Fruit fly (Drosophila melanogaster) whole organism, embryonic: Measurements from ENCODE around the gene Slip1.
A peak's percentile ranks its signal among the peaks of the same experiment; 100 is the strongest.

Experiments used
- Abd-B ChIP-seq: fragments of 200-800 bp; sonication (Bioruptor generic); optimal IDR thresholded peaks from 2 replicates; lab custom pipeline; 2018; ENCODE audit warnings: missing biosample characterization, mild to moderate bottlenecking, missing genetic modification characterization, moderate library complexity
- Ada2b ChIP-seq: fragments of 200-800 bp; sonication (Bioruptor generic); IDR thresholded peaks from 2 replicates; pipeline ENCODE4 v1.3.6; 2022; ENCODE audit warnings: missing biosample characterization, missing genetic modification characterization
- Adf1 ChIP-seq: fragments of 200-800 bp; sonication (Bioruptor generic); IDR thresholded peaks from 2 replicates; pipeline ENCODE4 v1.3.6; 2022; ENCODE audit warnings: missing biosample characterization, missing genetic modification characterization
- Bgb ChIP-seq: fragments of 200-800 bp; sonication (Bioruptor generic); IDR thresholded peaks from 2 replicates; pipeline ENCODE4 v1.3.6; 2022; ENCODE audit warnings: missing biosample characterization, missing genetic modification characterization; ENCODE audit not compliant: partially characterized antibody
- C15 ChIP-seq: fragments of 200-800 bp; sonication (Bioruptor generic); IDR thresholded peaks from 3 replicates; pipeline ENCODE4 v1.3.6; 2022; ENCODE audit warnings: missing biosample characterization, missing genetic modification characterization
- CG11247 ChIP-seq: fragments of 200-800 bp; sonication (Bioruptor generic); IDR thresholded peaks from 2 replicates; pipeline ENCODE4 v1.3.6; 2022; ENCODE audit warnings: missing biosample characterization, missing genetic modification characterization
- CG11456 ChIP-seq: fragments of 200-800 bp; sonication (Bioruptor generic); IDR thresholded peaks from 3 replicates; pipeline ENCODE4 v1.3.6; 2022; ENCODE audit warnings: missing biosample characterization, missing genetic modification characterization
- CG11695 ChIP-seq: fragments of 200-800 bp; sonication (Bioruptor generic); IDR thresholded peaks from 3 replicates; pipeline ENCODE4 v1.3.6; 2022; ENCODE audit warnings: missing biosample characterization, missing genetic modification characterization
- CG12104 ChIP-seq: fragments of 200-800 bp; sonication (Bioruptor generic); optimal IDR thresholded peaks from 3 replicates; lab custom pipeline; 2016; ENCODE audit warnings: missing biosample characterization, missing genetic modification characterization
- CG12299 ChIP-seq: fragments of 200-800 bp; sonication (Bioruptor generic); optimal IDR thresholded peaks from 2 replicates; lab custom pipeline; 2018; ENCODE audit warnings: missing biosample characterization, mild to moderate bottlenecking, missing genetic modification characterization
- CG13424 ChIP-seq: fragments of 200-800 bp; sonication (Bioruptor generic); optimal IDR thresholded peaks from 2 replicates; lab custom pipeline; 2019; ENCODE audit warnings: missing biosample characterization, mild to moderate bottlenecking, missing genetic modification characterization, moderate library complexity
- CG13775 ChIP-seq: fragments of 200-800 bp; sonication (Bioruptor generic); optimal IDR thresholded peaks from 3 replicates; lab custom pipeline; 2017; ENCODE audit warnings: missing biosample characterization, mild to moderate bottlenecking, missing genetic modification characterization
- CG15073 ChIP-seq: fragments of 200-800 bp; sonication (Bioruptor generic); optimal IDR thresholded peaks from 2 replicates; lab custom pipeline; 2016; ENCODE audit warnings: missing biosample characterization, missing genetic modification characterization
- CG15479 ChIP-seq: fragments of 200-800 bp; sonication (Bioruptor generic); optimal IDR thresholded peaks from 3 replicates; lab custom pipeline; 2019; ENCODE audit warnings: missing biosample characterization, mild to moderate bottlenecking, missing genetic modification characterization, moderate library complexity
- CG1647 ChIP-seq: fragments of 200-800 bp; sonication (Bioruptor generic); optimal IDR thresholded peaks from 3 replicates; lab custom pipeline; 2016; ENCODE audit warnings: missing biosample characterization, missing genetic modification characterization
- CG2712 ChIP-seq: fragments of 200-800 bp; optimal IDR thresholded peaks from 3 replicates; lab custom pipeline; 2019; ENCODE audit warnings: missing biosample characterization, mild to moderate bottlenecking, missing genetic modification characterization, moderate library complexity
- CG30020 ChIP-seq: fragments of 200-800 bp; optimal IDR thresholded peaks from 2 replicates; lab custom pipeline; 2019; ENCODE audit warnings: missing biosample characterization, mild to moderate bottlenecking, missing genetic modification characterization, moderate library complexity
- CG31365 ChIP-seq: fragments of 200-800 bp; sonication (Bioruptor generic); optimal IDR thresholded peaks from 2 replicates; lab custom pipeline; 2018; ENCODE audit warnings: missing biosample characterization, mild to moderate bottlenecking, missing genetic modification characterization
- CG3163 ChIP-seq: fragments of 200-800 bp; sonication (Bioruptor generic); optimal IDR thresholded peaks from 3 replicates; lab custom pipeline; 2016; ENCODE audit warnings: missing biosample characterization, missing genetic modification characterization
- CG33557 ChIP-seq: fragments of 200-800 bp; sonication (Bioruptor generic); optimal IDR thresholded peaks from 2 replicates; lab custom pipeline; 2019; ENCODE audit warnings: missing biosample characterization, mild to moderate bottlenecking, missing genetic modification characterization, moderate library complexity
- CG43689 ChIP-seq: fragments of 200-800 bp; sonication (Bioruptor generic); IDR thresholded peaks from 2 replicates; pipeline ENCODE4 v1.3.6; 2022; ENCODE audit warnings: missing biosample characterization, missing genetic modification characterization
- CG4424 ChIP-seq: fragments of 200-800 bp; sonication (Bioruptor generic); optimal IDR thresholded peaks from 3 replicates; lab custom pipeline; 2016; ENCODE audit warnings: missing biosample characterization, missing genetic modification characterization
- CG4707 ChIP-seq: fragments of 200-800 bp; sonication (Bioruptor generic); optimal IDR thresholded peaks from 2 replicates; lab custom pipeline; 2018; ENCODE audit warnings: missing biosample characterization, mild to moderate bottlenecking, missing genetic modification characterization, moderate library complexity
- CG9215 ChIP-seq: fragments of 200-800 bp; sonication (Bioruptor generic); IDR thresholded peaks from 2 replicates; pipeline ENCODE4 v1.3.6; 2022; ENCODE audit warnings: missing biosample characterization, missing genetic modification characterization
- Chrac-16 ChIP-seq: fragments of 200-800 bp; sonication (Bioruptor generic); optimal IDR thresholded peaks from 3 replicates; lab custom pipeline; 2016; ENCODE audit warnings: missing biosample characterization, missing genetic modification characterization
- Ets65A ChIP-seq: fragments of 200-800 bp; sonication (Bioruptor generic); peaks from one replicate; lab custom pipeline; 2016; ENCODE audit warnings: missing biosample characterization, missing genetic modification characterization
- H15 ChIP-seq: fragments of 200-800 bp; sonication (Bioruptor generic); IDR thresholded peaks from 3 replicates; pipeline ENCODE4 v1.3.6; 2022; ENCODE audit warnings: missing biosample characterization, missing genetic modification characterization
- HLH54F ChIP-seq: fragments of 200-800 bp; sonication (Bioruptor generic); optimal IDR thresholded peaks from 3 replicates; lab custom pipeline; 2016; ENCODE audit warnings: missing biosample characterization, missing genetic modification characterization
- Hmx ChIP-seq: fragments of 200-800 bp; sonication (Bioruptor generic); optimal IDR thresholded peaks from 2 replicates; lab custom pipeline; 2016; ENCODE audit warnings: missing biosample characterization, missing genetic modification characterization
- Jarid2 ChIP-seq: fragments of 200-800 bp; sonication (Bioruptor generic); optimal IDR thresholded peaks from 3 replicates; lab custom pipeline; 2017; ENCODE audit warnings: mild to moderate bottlenecking, missing biosample characterization, missing genetic modification reagents, missing genetic modification characterization
- MBD-R2 ChIP-seq: fragments of 200-800 bp; sonication (Bioruptor generic); IDR thresholded peaks from 2 replicates; pipeline ENCODE4 v1.3.6; 2022; ENCODE audit warnings: missing biosample characterization, missing genetic modification characterization
- Meics ChIP-seq: fragments of 200-800 bp; sonication (Bioruptor generic); optimal IDR thresholded peaks from 2 replicates; lab custom pipeline; 2017; ENCODE audit warnings: missing biosample characterization, mild to moderate bottlenecking, missing genetic modification characterization
- NC2α ChIP-seq: fragments of 200-800 bp; sonication (Bioruptor generic); optimal IDR thresholded peaks from 2 replicates; lab custom pipeline; 2016; ENCODE audit warnings: missing biosample characterization, missing genetic modification characterization
- Rx ChIP-seq: fragments of 200-800 bp; sonication (Bioruptor generic); IDR thresholded peaks from 2 replicates; pipeline ENCODE4 v1.3.6; 2022; ENCODE audit warnings: missing biosample characterization, missing genetic modification characterization
- Ssrp ChIP-seq: fragments of 200-800 bp; sonication (Bioruptor generic); optimal IDR thresholded peaks from 2 replicates; lab custom pipeline; 2018; ENCODE audit warnings: missing biosample characterization, mild to moderate bottlenecking, missing genetic modification characterization, moderate library complexity
- Usf ChIP-seq: fragments of 200-800 bp; sonication (Bioruptor generic); optimal IDR thresholded peaks from 2 replicates; lab custom pipeline; 2017; ENCODE audit warnings: missing genotype, missing biosample characterization, missing genetic modification characterization
- abd-A ChIP-seq: fragments of 200-800 bp; sonication (Bioruptor generic); optimal IDR thresholded peaks from 3 replicates; lab custom pipeline; 2019; ENCODE audit warnings: missing biosample characterization, mild to moderate bottlenecking, missing genetic modification characterization, moderate library complexity
- amos ChIP-seq: fragments of 200-800 bp; sonication (Bioruptor generic); IDR thresholded peaks from 2 replicates; pipeline ENCODE4 v1.3.6; 2022; ENCODE audit warnings: missing biosample characterization, missing genetic modification characterization; ENCODE audit not compliant: partially characterized antibody
- ara ChIP-seq: fragments of 200-800 bp; sonication (Bioruptor generic); IDR thresholded peaks from 2 replicates; pipeline ENCODE4 v1.3.6; 2022; ENCODE audit warnings: missing biosample characterization, missing genetic modification characterization
- ash1 ChIP-seq: fragments of 200-800 bp; sonication (Bioruptor generic); optimal IDR thresholded peaks from 2 replicates; lab custom pipeline; 2018; ENCODE audit warnings: missing biosample characterization, mild to moderate bottlenecking, missing genetic modification characterization
- crp ChIP-seq, 2 experiments: fragments of 200-800 bp; sonication (Bioruptor generic); optimal IDR thresholded peaks; 2 replicates in 1 of 2; 3 replicates in 1 of 2; lab custom pipeline; 2017; ENCODE audit warnings: missing biosample characterization in 2 of 2, missing genetic modification characterization in 2 of 2, mild to moderate bottlenecking in 1 of 2, moderate library complexity in 1 of 2
- dimm ChIP-seq: fragments of 200-800 bp; sonication (Bioruptor generic); IDR thresholded peaks from 2 replicates; pipeline ENCODE4 v1.3.6; 2022; ENCODE audit warnings: missing biosample characterization, missing genetic modification characterization
- gce ChIP-seq: fragments of 200-800 bp; sonication (Bioruptor generic); IDR thresholded peaks from 3 replicates; pipeline ENCODE4 v1.3.6; 2022; ENCODE audit warnings: missing biosample characterization, missing genetic modification characterization
- gcm ChIP-seq: fragments of 200-800 bp; sonication (Bioruptor generic); optimal IDR thresholded peaks from 2 replicates; lab custom pipeline; 2019; ENCODE audit warnings: missing biosample characterization, mild to moderate bottlenecking, missing genetic modification characterization, moderate library complexity
- kah ChIP-seq: fragments of 200-800 bp; sonication (Bioruptor generic); optimal IDR thresholded peaks from 2 replicates; lab custom pipeline; 2018; ENCODE audit warnings: missing biosample characterization, mild to moderate bottlenecking, missing genetic modification characterization
- kay ChIP-seq: fragments of 200-800 bp; sonication (Bioruptor generic); optimal IDR thresholded peaks from 2 replicates; lab custom pipeline; 2016; ENCODE audit warnings: missing biosample characterization, missing genetic modification characterization
- lbe ChIP-seq: fragments of 200-800 bp; sonication (Bioruptor generic); optimal IDR thresholded peaks from 2 replicates; lab custom pipeline; 2016; ENCODE audit warnings: missing biosample characterization, mild to moderate bottlenecking, missing genetic modification characterization
- mld ChIP-seq: fragments of 200-800 bp; sonication (Bioruptor generic); IDR thresholded peaks from 3 replicates; pipeline ENCODE4 v1.3.6; 2022; ENCODE audit warnings: missing biosample characterization, missing genetic modification characterization; ENCODE audit not compliant: partially characterized antibody
- pfk ChIP-seq: fragments of 200-800 bp; sonication (Bioruptor generic); optimal IDR thresholded peaks from 2 replicates; lab custom pipeline; 2018; ENCODE audit warnings: missing biosample characterization, mild to moderate bottlenecking, missing genetic modification characterization, moderate library complexity
- stwl ChIP-seq: fragments of 200-800 bp; sonication (Bioruptor generic); optimal IDR thresholded peaks from 3 replicates; lab custom pipeline; 2018; ENCODE audit warnings: missing biosample characterization, mild to moderate bottlenecking, missing genetic modification characterization, moderate library complexity
- tap ChIP-seq: fragments of 200-800 bp; optimal IDR thresholded peaks from 3 replicates; lab custom pipeline; 2019; ENCODE audit warnings: missing biosample characterization, mild to moderate bottlenecking, missing genetic modification characterization, moderate library complexity
- yki ChIP-seq: fragments of >200 bp; optimal IDR thresholded peaks from 3 replicates; lab custom pipeline; 2018
- zf30C ChIP-seq: fragments of 200-800 bp; sonication (Bioruptor generic); optimal IDR thresholded peaks from 3 replicates; lab custom pipeline; 2018; ENCODE audit warnings: missing biosample characterization, mild to moderate bottlenecking, missing genetic modification characterization

Slip1 gene

DNA sequence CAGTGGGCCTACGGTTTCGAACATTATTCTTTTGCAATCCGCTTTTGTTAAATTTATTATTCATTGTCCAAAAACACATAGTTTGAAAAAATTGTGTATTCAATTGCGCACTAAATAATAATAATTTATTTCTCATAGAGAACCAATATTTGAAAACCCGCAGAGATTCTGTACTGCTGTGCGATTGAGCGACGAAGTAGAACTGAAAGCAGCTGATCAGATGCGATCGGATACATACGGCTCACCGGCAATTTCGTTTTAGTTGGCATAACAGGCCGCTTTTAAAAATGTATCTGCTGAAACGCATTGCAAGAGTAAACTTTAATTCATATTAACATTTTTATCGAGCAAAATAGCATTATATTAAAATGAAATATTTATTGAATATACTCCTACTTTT is 32.4 kb downstream of the Slip1 start, which contains the start of gene myo (continued):
- no peak for TF ChIP-seq gce (GFP tag; lab: Robert Waterston, UW)
- no peak for TF ChIP-seq CG13424
- TF ChIP-seq CG43689 (GFP tag; lab: Robert Waterston, UW): no peak
- TF ChIP-seq Ada2b: no peak
- no peak for TF ChIP-seq H15 (GFP tag; lab: Robert Waterston, UW)
- no peak for TF ChIP-seq stwl (tag; lab: Kevin White, UChicago)
- no peak for TF ChIP-seq mld (GFP tag; lab: Robert Waterston, UW)
- peak; percentile 14 for TF ChIP-seq tap (tag; lab: Kevin White, UChicago)
- TF ChIP-seq CG11456 (GFP tag; lab: Robert Waterston, UW): no peak
- peak; percentile 11 for TF ChIP-seq lbe (GFP tag; lab: Kevin White, UChicago)
- 0 out of 3 replicates have a peak, but pooled peaks have one; percentile 39 for TF ChIP-seq CG11695
- TF ChIP-seq pfk: no peak
- TF ChIP-seq ash1 (GFP tag; lab: Kevin White, UChicago): no peak
- TF ChIP-seq Ets65A (GFP tag; lab: Kevin White, UChicago): no peak
- no peak for TF ChIP-seq dimm (GFP tag; lab: Robert Waterston, UW)
- TF ChIP-seq C15 (GFP tag; lab: Robert Waterston, UW): no peak
- no peak for TF ChIP-seq Bgb (GFP tag; lab: Robert Waterston, UW)
- no peak for TF ChIP-seq CG15073 (GFP tag; lab: Kevin White, UChicago)
- no peak for TF ChIP-seq Abd-B (GFP tag; lab: Kevin White, UChicago)
- TF ChIP-seq CG30020 (tag; lab: Kevin White, UChicago): no peak
- no peak for TF ChIP-seq MBD-R2 (GFP tag; lab: Robert Waterston, UW)
- TF ChIP-seq CG15479 (GFP tag; lab: Kevin White, UChicago): no peak
- TF ChIP-seq Hmx (GFP tag; lab: Kevin White, UChicago): no peak
- no peak for TF ChIP-seq Usf (GFP tag; lab: Kevin White, UChicago)
- TF ChIP-seq HLH54F: no peak
- TF ChIP-seq amos (GFP tag; lab: Robert Waterston, UW): no peak
- TF ChIP-seq NC2α (GFP tag; lab: Kevin White, UChicago): no peak
- peak; percentile 38 for TF ChIP-seq CG12299 (tag; lab: Kevin White, UChicago)
- TF ChIP-seq CG13775 (GFP tag; lab: Kevin White, UChicago): no peak
- peak in 1 of 2 experiments; percentile 72 for TF ChIP-seq crp (GFP tag; optimal IDR thresholded peaks at IDR 0.05; lab: Kevin White, UChicago)
- peak; percentile 28 for TF ChIP-seq CG33557 (GFP tag; lab: Kevin White, UChicago)
- no peak for TF ChIP-seq CG4424 (GFP tag; lab: Kevin White, UChicago)
- TF ChIP-seq Ssrp (tag; lab: Kevin White, UChicago): no peak
- TF ChIP-seq abd-A: no peak

DNA sequence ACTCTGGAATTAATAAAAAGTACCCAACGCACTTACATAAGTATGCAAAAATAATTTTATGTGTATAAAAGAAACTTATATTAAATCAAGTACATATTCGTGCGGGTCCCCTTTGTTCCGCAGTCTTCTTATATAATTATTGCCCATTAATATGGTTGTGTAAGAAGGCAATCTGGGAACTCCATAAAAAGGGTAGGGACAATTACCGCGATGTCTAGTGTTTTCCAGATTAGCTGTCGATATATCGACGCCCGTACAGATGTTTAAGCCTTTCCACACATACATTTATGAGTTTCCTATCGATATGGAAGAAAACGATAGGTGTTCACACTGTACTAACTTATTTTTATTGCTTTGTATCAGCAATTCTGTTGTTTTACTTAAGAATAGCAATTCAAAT is 33.2 kb downstream of the Slip1 start:
- TF ChIP-seq kah (GFP tag; lab: Kevin White, UChicago) (no peak), yki (lab: Kevin White, UChicago) (no peak), CG1647 (GFP tag; lab: Kevin White, UChicago) (no peak), kay (no peak), CG9215 (GFP tag; lab: Robert Waterston, UW) (no peak), zf30C (GFP tag; lab: Kevin White, UChicago) (no peak), CG31365 (tag; lab: Kevin White, UChicago) (no peak), CG12104 (peak; percentile 20), Chrac-16 (GFP tag; lab: Kevin White, UChicago) (peak; percentile 11), CG3163 (GFP tag; lab: Kevin White, UChicago) (peak; percentile 26), gcm (GFP tag; lab: Kevin White, UChicago) (peak; percentile 47), Rx (GFP tag; lab: Robert Waterston, UW) (no peak), Meics (GFP tag; lab: Kevin White, UChicago) (peak; percentile 57), Jarid2 (GFP tag; lab: Kevin White, UChicago) (no peak), CG11247 (GFP tag; lab: Robert Waterston, UW) (no peak), Adf1 (0 out of 2 replicates have a peak, but pooled peaks have one; percentile 14), ara (GFP tag; lab: Robert Waterston, UW) (no peak), CG2712 (peak; percentile 46), CG4707 (no peak)
